Fruit fly (Drosophila melanogaster): ENCODE data around the gene Dsk.

Dsk gene

dm6 chr3R:4180543-4181214, 9.4 kb downstream of the Dsk start:
- TF ChIP-seq sd (tag; optimal IDR thresholded peaks at IDR 0.05) (peak; percentile 54), Pdp1 (GFP tag; optimal IDR thresholded peaks at IDR 0.05) (peak in 1 of 2 experiments; percentile 56), bowl (GFP tag; IDR thresholded peaks at IDR 0.05) (no peak), az2 (GFP tag; optimal IDR thresholded peaks at IDR 0.05) (no peak), CG6654 (GFP tag; optimal IDR thresholded peaks at IDR 0.05) (no peak), CG2199 (GFP tag; IDR thresholded peaks at IDR 0.05) (peak; percentile 50; the same call in 1 of the 3 replicates), psq (GFP tag; optimal IDR thresholded peaks at IDR 0.05) (no peak), CG1647 (GFP tag; optimal IDR thresholded peaks at IDR 0.05) (no peak), Trl (optimal IDR thresholded peaks at IDR 0.05) (no peak), Trl (GFP tag; optimal IDR thresholded peaks at IDR 0.05) (no peak), tup (GFP tag; optimal IDR thresholded peaks at IDR 0.05) (no peak), Asciz (GFP tag; optimal IDR thresholded peaks at IDR 0.05) (no peak), CG7357 (GFP tag; IDR thresholded peaks at IDR 0.05) (no peak), Med (GFP tag) (peak; percentile 50), Ptx1 (GFP tag; IDR thresholded peaks at IDR 0.05) (no peak), mld (GFP tag; IDR thresholded peaks at IDR 0.05; ENCODE audit: partially characterized antibody) (0 out of 3 replicates have a peak, but pooled peaks have one; percentile 47), CG12769 (tag; optimal IDR thresholded peaks at IDR 0.05) (peak; percentile 80), cg (GFP tag; optimal IDR thresholded peaks at IDR 0.05) (no peak), ewg (GFP tag; optimal IDR thresholded peaks at IDR 0.05) (no peak), kni (GFP tag; optimal IDR thresholded peaks at IDR 0.05) (peak; percentile 42)

dm6 chr3R:4178750-4179485, 11.1 kb downstream of the Dsk start:
- TF ChIP-seq CG12769 (tag; optimal IDR thresholded peaks at IDR 0.05): peak; percentile 64
- no peak for TF ChIP-seq Camta (GFP tag; optimal IDR thresholded peaks at IDR 0.05)
- no peak for TF ChIP-seq CG14860 (GFP tag; IDR thresholded peaks at IDR 0.05; ENCODE audit: partially characterized antibody)
- TF ChIP-seq CG17361 (GFP tag; IDR thresholded peaks at IDR 0.05): 0 out of 3 replicates have a peak, but pooled peaks have one; percentile 12
- peak; percentile 52; the same call in 1 of the 2 replicates for TF ChIP-seq vvl (GFP tag; IDR thresholded peaks at IDR 0.05)
- peak; percentile 3 for TF ChIP-seq CG9437 (GFP tag; optimal IDR thresholded peaks at IDR 0.05)
- TF ChIP-seq Ptx1 (GFP tag; IDR thresholded peaks at IDR 0.05): 0 out of 2 replicates have a peak, but pooled peaks have one; percentile 15
- peak; percentile 15; the same call in 1 of the 3 replicates for TF ChIP-seq row (GFP tag; IDR thresholded peaks at IDR 0.05)
- peak; percentile 67; the same call in 1 of the 4 replicates for TF ChIP-seq chinmo (GFP tag; IDR thresholded peaks at IDR 0.05; ENCODE audit: partially characterized antibody)
- peak; percentile 12 for TF ChIP-seq gem (tag; optimal IDR thresholded peaks at IDR 0.05)
- TF ChIP-seq her (GFP tag; optimal IDR thresholded peaks at IDR 0.05): no peak
- TF ChIP-seq Opbp (GFP tag; IDR thresholded peaks at IDR 0.05; ENCODE audit: partially characterized antibody): no peak
- TF ChIP-seq CG17802 (tag; optimal IDR thresholded peaks at IDR 0.05): peak; percentile 47
- peak; percentile 9 for TF ChIP-seq Blimp-1 (GFP tag; optimal IDR thresholded peaks at IDR 0.05)
- TF ChIP-seq CG7357 (GFP tag; IDR thresholded peaks at IDR 0.05): no peak; the same call in 2 of the 3 replicates
- TF ChIP-seq CG8290 (GFP tag; optimal IDR thresholded peaks at IDR 0.05): no peak
- TF ChIP-seq CG8290 (tag; optimal IDR thresholded peaks at IDR 0.05): peak in 1 of 2 experiments; percentile 33
- TF ChIP-seq Sox100B (GFP tag; optimal IDR thresholded peaks at IDR 0.05): peak; percentile 0
- TF ChIP-seq CG15269 (tag; optimal IDR thresholded peaks at IDR 0.05): peak; percentile 9
- peak; percentile 7 for TF ChIP-seq CG2678 (tag; optimal IDR thresholded peaks at IDR 0.05)
- peak; percentile 61 for TF ChIP-seq sens (GFP tag)
- TF ChIP-seq Med (GFP tag): peak; percentile 57
- no peak for TF ChIP-seq Poxn (GFP tag; IDR thresholded peaks at IDR 0.05)
- TF ChIP-seq B-H1 (GFP tag; IDR thresholded peaks at IDR 0.05): no peak
- TF ChIP-seq CG2199 (GFP tag; IDR thresholded peaks at IDR 0.05): peak; percentile 85
- peak; percentile 12 for TF ChIP-seq Antp (GFP tag; optimal IDR thresholded peaks at IDR 0.05)
- TF ChIP-seq dan (GFP tag; IDR thresholded peaks at IDR 0.05): no peak
- TF ChIP-seq Meics (GFP tag; optimal IDR thresholded peaks at IDR 0.05): peak; percentile 93
- peak; percentile 22 for TF ChIP-seq CG30403 (GFP tag; optimal IDR thresholded peaks at IDR 0.05)
- TF ChIP-seq Hr51 (GFP tag; optimal IDR thresholded peaks at IDR 0.05): peak in 1 of 2 experiments; percentile 11

Data from whole organism, embryonic.